Worm (Caenorhabditis elegans) whole organism, mixed stage, embryonic: ENCODE results near the gene F13A7.11.

Source experiments
- elt-3 ChIP-seq: fragments of 150-350 bp; optimal IDR thresholded peaks from 2 replicates; lab custom pipeline; 2014; ENCODE audit warnings: missing biosample characterization, missing genetic modification characterization
- unc-62 ChIP-seq: fragments of 150-350 bp; optimal IDR thresholded peaks from 2 replicates; lab custom pipeline; 2014; ENCODE audit warnings: missing biosample characterization, missing genetic modification reagents, missing genetic modification characterization

ce11 chrV:16410521-16410920 is 15.4 kb upstream of the F13A7.11 start, which contains the start of gene srh-145:
- TF ChIP-seq unc-62 (GFP tag; lab: Kevin White, UChicago) = no peak
- TF ChIP-seq elt-3 = no peak
